Worm (Caenorhabditis elegans): ENCODE measurements around the gene C25F6.8.

C25F6.8 gene

ce11 chrX:5444863-5445262 lies 3.2 kb upstream of the C25F6.8 start, which contains the start of gene itm-2:
Gene itm-2 (plus strand): TSS chrX:5445163.
- no peak for TF ChIP-seq nfya-2 (GFP tag; IDR thresholded peaks at IDR 0.05)
- TF ChIP-seq attf-5 (GFP tag; optimal IDR thresholded peaks at IDR 0.05): no peak
- TF ChIP-seq hrde-1 (tag; optimal IDR thresholded peaks at IDR 0.05; ENCODE audit: borderline replicate concordance): no peak
- no peak for TF ChIP-seq xnd-1 (tag; optimal IDR thresholded peaks at IDR 0.05)

ce11 chrX:5447381-5447780 lies 660 bp upstream of the C25F6.8 start:
- TF ChIP-seq gei-17 (GFP tag; optimal IDR thresholded peaks at IDR 0.05) (no peak), ZK185.1 (tag; optimal IDR thresholded peaks at IDR 0.05; ENCODE audit: poor library complexity, severe bottlenecking) (no peak), nhr-90 (tag; optimal IDR thresholded peaks at IDR 0.05) (no peak), ceh-100 (GFP tag; IDR thresholded peaks at IDR 0.05) (no peak), ztf-6 (GFP tag; IDR thresholded peaks at IDR 0.05) (no peak), mcd-1 (GFP tag; IDR thresholded peaks at IDR 0.05) (no peak), hmg-1.2 (GFP tag; IDR thresholded peaks at IDR 0.05) (no peak), snpc-3.4 (tag; optimal IDR thresholded peaks at IDR 0.05) (no peak), hrde-1 (tag; optimal IDR thresholded peaks at IDR 0.05; ENCODE audit: borderline replicate concordance) (no peak), F55B11.4 (tag; optimal IDR thresholded peaks at IDR 0.05; ENCODE audit: borderline replicate concordance, insufficient read depth) (no peak), ccch-3 (GFP tag; optimal IDR thresholded peaks at IDR 0.05) (no peak), lin-54 (GFP tag; optimal IDR thresholded peaks at IDR 0.05) (no peak), Y67H2A.10 (GFP tag; conservative IDR thresholded peaks at IDR 0.05) (no peak)

- 0 out of 2 replicates have a peak, but pooled peaks have one; percentile 50 for TF ChIP-seq Y56A3A.18 (GFP tag; IDR thresholded peaks at IDR 0.05)
- TF ChIP-seq rpc-1 (optimal IDR thresholded peaks at IDR 0.05): peak; percentile 66
- peak; percentile 90 for TF ChIP-seq rpc-1 (tag; optimal IDR thresholded peaks at IDR 0.05)
- TF ChIP-seq ztf-25 (GFP tag; IDR thresholded peaks at IDR 0.05): 0 out of 2 replicates have a peak, but pooled peaks have one; percentile 7
- TF ChIP-seq nhr-90 (tag; optimal IDR thresholded peaks at IDR 0.05): peak; percentile 46
- peak; percentile 66 for TF ChIP-seq lsy-27 (tag; optimal IDR thresholded peaks at IDR 0.05; ENCODE audit: borderline replicate concordance, insufficient read depth)
- no peak for TF ChIP-seq somi-1 (GFP tag; optimal IDR thresholded peaks at IDR 0.05)
- TF ChIP-seq cebp-2 (GFP tag; IDR thresholded peaks at IDR 0.05): no peak
- peak; percentile 37 for TF ChIP-seq sptf-2 (GFP tag; optimal IDR thresholded peaks at IDR 0.05)
- no peak for TF ChIP-seq Y95B8A.8 (GFP tag; IDR thresholded peaks at IDR 0.05)
- peak in 1 of 2 experiments; percentile 59 for TF ChIP-seq rec-8 (tag; optimal IDR thresholded peaks at IDR 0.05)
- no peak for TF ChIP-seq lin-35 (GFP tag; optimal IDR thresholded peaks at IDR 0.05)
- TF ChIP-seq K12H6.12 (tag; optimal IDR thresholded peaks at IDR 0.05): no peak
- TF ChIP-seq Y53G8AR.9 (GFP tag; conservative IDR thresholded peaks at IDR 0.05): no peak
- TF ChIP-seq pbrm-1 (GFP tag; IDR thresholded peaks at IDR 0.05): peak; percentile 83
- 0 out of 2 replicates have a peak, but pooled peaks have one; percentile 7 for TF ChIP-seq mcd-1 (GFP tag; IDR thresholded peaks at IDR 0.05)
- peak; percentile 65 for TF ChIP-seq snpc-3.4 (tag; optimal IDR thresholded peaks at IDR 0.05)
- no peak for TF ChIP-seq Y79H2A.3 (GFP tag; conservative IDR thresholded peaks at IDR 0.05)
- no peak for TF ChIP-seq cebp-1 (GFP tag; IDR thresholded peaks at IDR 0.05)
- TF ChIP-seq cebp-1 (tag; optimal IDR thresholded peaks at IDR 0.05): no peak
- no peak for TF ChIP-seq Y67H2A.10 (GFP tag; conservative IDR thresholded peaks at IDR 0.05)
- TF ChIP-seq snpc-1.3 (tag; optimal IDR thresholded peaks at IDR 0.05; ENCODE audit: insufficient read depth): peak; percentile 74
- peak; percentile 57; the same call in 1 of the 2 replicates for TF ChIP-seq egl-44 (GFP tag; IDR thresholded peaks at IDR 0.05)
- peak; percentile 71; the same call in 1 of the 2 replicates for TF ChIP-seq rcor-1 (GFP tag; IDR thresholded peaks at IDR 0.05)
- 0 out of 2 replicates have a peak, but pooled peaks have one; percentile 17 for TF ChIP-seq attf-6 (GFP tag; IDR thresholded peaks at IDR 0.05)
- TF ChIP-seq F23B12.7 (tag; optimal IDR thresholded peaks at IDR 0.05; ENCODE audit: insufficient read depth): peak; percentile 64
- peak; percentile 77; the same call in 1 of the 2 replicates for TF ChIP-seq dox-1 (GFP tag; IDR thresholded peaks at IDR 0.05)
- TF ChIP-seq tbp1 (GFP tag; optimal IDR thresholded peaks at IDR 0.05): peak; percentile 91
- TF ChIP-seq ZK185.1 (tag; optimal IDR thresholded peaks at IDR 0.05; ENCODE audit: poor library complexity, severe bottlenecking): peak; percentile 37
- TF ChIP-seq mxl-1 (tag; optimal IDR thresholded peaks at IDR 0.05): peak; percentile 76
- no peak for TF ChIP-seq F33H1.4 (GFP tag; IDR thresholded peaks at IDR 0.05)
Observed at ce11 chrX:5450773-5451447, 2.9 kb downstream of the C25F6.8 start, which contains the start of gene C25F6.6. Gene C25F6.6 (minus strand): TSS chrX:5450823.

Data from whole organism, young adult.